Worm (Caenorhabditis elegans) whole organism, midembryonic: ENCODE measurements around the gene pgp-1.

ENCODE experiments used
- cog-1 ChIP-seq: sonication (generic microtip); optimal IDR thresholded peaks from 2 replicates; lab custom pipeline; 2016; ENCODE audit warnings: missing genetic modification characterization, missing compliant biosample characterization
- flt-1 ChIP-seq: fragments of 200-800 bp; sonication (Bioruptor generic); IDR thresholded peaks from 2 replicates; pipeline ENCODE4 v1.3.6; 2022; ENCODE audit warnings: missing genetic modification characterization, missing compliant biosample characterization
- klf-2 ChIP-seq: fragments of 200-800 bp; sonication (Bioruptor generic); conservative IDR thresholded peaks from 2 replicates; pipeline ENCODE4 v1.3.6; 2022; ENCODE audit warnings: missing genetic modification reagents, missing genetic modification characterization, missing compliant biosample characterization
- med-1 ChIP-seq: sonication (generic microtip); optimal IDR thresholded peaks from 2 replicates; lab custom pipeline; 2017; ENCODE audit warnings: missing genetic modification characterization, mild to moderate bottlenecking, missing compliant biosample characterization, antibody characterized with exemption, missing genetic modification reagents; ENCODE audit not compliant: insufficient read depth
- ref-1 ChIP-seq: fragments of 200-800 bp; sonication (Bioruptor generic); conservative IDR thresholded peaks from 2 replicates; pipeline ENCODE4 v1.3.6; 2022; ENCODE audit warnings: missing genetic modification reagents, missing genetic modification characterization, missing compliant biosample characterization
- ztf-23 ChIP-seq: fragments of 200-800 bp; sonication (Bioruptor generic); IDR thresholded peaks from 2 replicates; pipeline ENCODE4 v1.3.6; 2022; ENCODE audit warnings: missing genetic modification reagents, missing genetic modification characterization, missing compliant biosample characterization
- ztf-29 ChIP-seq: fragments of 200-800 bp; sonication (Bioruptor generic); IDR thresholded peaks from 2 replicates; pipeline ENCODE4 v1.3.6; 2022; ENCODE audit warnings: missing genetic modification reagents, missing genetic modification characterization, missing compliant biosample characterization

- TF ChIP-seq ztf-29 (GFP tag; lab: Robert Waterston, UW) (peak; percentile 71; the same call in 1 of the 2 replicates), klf-2 (peak; percentile 69), flt-1 (GFP tag; lab: Robert Waterston, UW) (peak; percentile 63), ref-1 (GFP tag; lab: Robert Waterston, UW) (peak; percentile 51; the same call in 1 of the 2 replicates), ztf-23 (GFP tag; lab: Robert Waterston, UW) (peak; percentile 88), cog-1 (tag; lab: Kevin White, UChicago) (peak; percentile 59), med-1 (GFP tag; lab: Kevin White, UChicago) (peak; percentile 49)
These were observed 4.4 kb downstream of the pgp-1 start for ce11 chrIV:12594574-12594973.
